Fruit fly (Drosophila melanogaster): ENCODE data around the gene CG4036.

dm6 chr2L:9778416-9778815, 12.3 kb upstream of the CG4036 start:
- no peak for TF ChIP-seq nmo (GFP tag; optimal IDR thresholded peaks at IDR 0.05)
- no peak for TF ChIP-seq BtbVII (GFP tag; optimal IDR thresholded peaks at IDR 0.05)
- TF ChIP-seq Oli (tag; optimal IDR thresholded peaks at IDR 0.05): no peak
- TF ChIP-seq mld (GFP tag; IDR thresholded peaks at IDR 0.05; ENCODE audit: partially characterized antibody): no peak
- no peak for TF ChIP-seq CG6813 (GFP tag; optimal IDR thresholded peaks at IDR 0.05)
- no peak for TF ChIP-seq Dfd (GFP tag; optimal IDR thresholded peaks at IDR 0.05)
- no peak for TF ChIP-seq sisA (GFP tag; IDR thresholded peaks at IDR 0.05)

Measured in whole organism, embryonic.